Fruit fly (Drosophila melanogaster): ENCODE measurements around the gene CG1090.
A peak's percentile ranks its signal among the peaks of the same experiment; 100 is the strongest.

The CG1090 gene

dm6 chr3R:4403706-4404392, 44.2 kb downstream of the CG1090 start (continued):
- TF ChIP-seq NC2β (GFP tag; optimal IDR thresholded peaks at IDR 0.05), result no peak
- no peak for TF ChIP-seq HLH3B (GFP tag; IDR thresholded peaks at IDR 0.05)
- TF ChIP-seq cad (GFP tag; optimal IDR thresholded peaks at IDR 0.05), result no peak
- no peak for TF ChIP-seq ato (GFP tag; IDR thresholded peaks at IDR 0.05; ENCODE audit: partially characterized antibody)
- no peak for TF ChIP-seq CG6791 (GFP tag; IDR thresholded peaks at IDR 0.05; ENCODE audit: partially characterized antibody)
- TF ChIP-seq MTF-1 (GFP tag; optimal IDR thresholded peaks at IDR 0.05; ENCODE audit: borderline replicate concordance), result no peak
- TF ChIP-seq CG7963 (GFP tag; IDR thresholded peaks at IDR 0.05; ENCODE audit: partially characterized antibody), result no peak
- no peak for TF ChIP-seq disco-r (GFP tag; optimal IDR thresholded peaks at IDR 0.05)
- TF ChIP-seq CoRest (tag; optimal IDR thresholded peaks at IDR 0.05), result no peak
- TF ChIP-seq Mrtf (GFP tag; IDR thresholded peaks at IDR 0.05), result no peak
- TF ChIP-seq pan (optimal IDR thresholded peaks at IDR 0.05), result no peak
- no peak for TF ChIP-seq pan (GFP tag; optimal IDR thresholded peaks at IDR 0.05 in 1 of 2, IDR thresholded peaks at IDR 0.05 in 1 of 2)
- no peak for TF ChIP-seq CG1024 (GFP tag; IDR thresholded peaks at IDR 0.05)
- no peak for TF ChIP-seq pum (GFP tag; optimal IDR thresholded peaks at IDR 0.05)
- TF ChIP-seq CG9437 (GFP tag; optimal IDR thresholded peaks at IDR 0.05), result no peak
- no peak for TF ChIP-seq nmo (GFP tag; optimal IDR thresholded peaks at IDR 0.05)
- no peak for TF ChIP-seq CG32772 (GFP tag; IDR thresholded peaks at IDR 0.05)
- no peak for TF ChIP-seq al (GFP tag; IDR thresholded peaks at IDR 0.05)
- TF ChIP-seq CG14050 (GFP tag; IDR thresholded peaks at IDR 0.05), result no peak
- peak; percentile 19 for TF ChIP-seq Atf3 (GFP tag; optimal IDR thresholded peaks at IDR 0.05)
- no peak for TF ChIP-seq usp (GFP tag; optimal IDR thresholded peaks at IDR 0.05)
- no peak for TF ChIP-seq CG11696 (GFP tag; IDR thresholded peaks at IDR 0.05)
- peak; percentile 28; the same call in 1 of the 2 replicates for TF ChIP-seq chm (GFP tag; IDR thresholded peaks at IDR 0.05)
- TF ChIP-seq ken (GFP tag; IDR thresholded peaks at IDR 0.05), result no peak
- TF ChIP-seq pzg (GFP tag; optimal IDR thresholded peaks at IDR 0.05), result peak; percentile 8
- TF ChIP-seq Opbp (GFP tag; IDR thresholded peaks at IDR 0.05; ENCODE audit: partially characterized antibody), result no peak
- no peak for TF ChIP-seq Jarid2 (GFP tag; optimal IDR thresholded peaks at IDR 0.05)
- no peak for TF ChIP-seq CG10321 (GFP tag; IDR thresholded peaks at IDR 0.05)
- TF ChIP-seq Sox102F (GFP tag; optimal IDR thresholded peaks at IDR 0.05), result no peak
- TF ChIP-seq lola (GFP tag; optimal IDR thresholded peaks at IDR 0.05), result peak in 1 of 3 experiments; percentile 11
- TF ChIP-seq Deaf1 (tag; optimal IDR thresholded peaks at IDR 0.05), result peak; percentile 45
- no peak for TF ChIP-seq zen (tag; optimal IDR thresholded peaks at IDR 0.05)
- TF ChIP-seq run (tag; optimal IDR thresholded peaks at IDR 0.05), result no peak
- no peak for TF ChIP-seq CG15696 (tag; optimal IDR thresholded peaks at IDR 0.05)
- no peak for TF ChIP-seq slou (GFP tag; optimal IDR thresholded peaks at IDR 0.05)
- TF ChIP-seq tx (GFP tag; optimal IDR thresholded peaks at IDR 0.05), result no peak
- TF ChIP-seq kah (GFP tag; optimal IDR thresholded peaks at IDR 0.05), result no peak
- TF ChIP-seq ftz-f1 (GFP tag; optimal IDR thresholded peaks at IDR 0.05), result no peak
- peak; percentile 8 for TF ChIP-seq CG12155 (GFP tag; optimal IDR thresholded peaks at IDR 0.05)
- no peak for TF ChIP-seq knrl (GFP tag; IDR thresholded peaks at IDR 0.05; ENCODE audit: partially characterized antibody)
- peak; percentile 86 for TF ChIP-seq Med (GFP tag)
- no peak for TF ChIP-seq CG10654 (GFP tag; optimal IDR thresholded peaks at IDR 0.05)
- no peak for TF ChIP-seq BEAF-32 (GFP tag; optimal IDR thresholded peaks at IDR 0.05)
- peak; percentile 57; the same call in 1 of the 4 replicates for TF ChIP-seq chinmo (GFP tag; IDR thresholded peaks at IDR 0.05; ENCODE audit: partially characterized antibody)
- peak; percentile 32 for TF ChIP-seq CG2678 (tag; optimal IDR thresholded peaks at IDR 0.05)
- TF ChIP-seq Rfx (GFP tag; IDR thresholded peaks at IDR 0.05), result no peak
- no peak for TF ChIP-seq lov (optimal IDR thresholded peaks at IDR 0.05)
- TF ChIP-seq lov (GFP tag; IDR thresholded peaks at IDR 0.05), result 0 out of 3 replicates have a peak, but pooled peaks have one; percentile 55
- TF ChIP-seq Sry-δ (GFP tag; optimal IDR thresholded peaks at IDR 0.05), result no peak
- no peak for TF ChIP-seq so (GFP tag; IDR thresholded peaks at IDR 0.05)

Data from whole organism, embryonic.